In the genomic region with DNA sequence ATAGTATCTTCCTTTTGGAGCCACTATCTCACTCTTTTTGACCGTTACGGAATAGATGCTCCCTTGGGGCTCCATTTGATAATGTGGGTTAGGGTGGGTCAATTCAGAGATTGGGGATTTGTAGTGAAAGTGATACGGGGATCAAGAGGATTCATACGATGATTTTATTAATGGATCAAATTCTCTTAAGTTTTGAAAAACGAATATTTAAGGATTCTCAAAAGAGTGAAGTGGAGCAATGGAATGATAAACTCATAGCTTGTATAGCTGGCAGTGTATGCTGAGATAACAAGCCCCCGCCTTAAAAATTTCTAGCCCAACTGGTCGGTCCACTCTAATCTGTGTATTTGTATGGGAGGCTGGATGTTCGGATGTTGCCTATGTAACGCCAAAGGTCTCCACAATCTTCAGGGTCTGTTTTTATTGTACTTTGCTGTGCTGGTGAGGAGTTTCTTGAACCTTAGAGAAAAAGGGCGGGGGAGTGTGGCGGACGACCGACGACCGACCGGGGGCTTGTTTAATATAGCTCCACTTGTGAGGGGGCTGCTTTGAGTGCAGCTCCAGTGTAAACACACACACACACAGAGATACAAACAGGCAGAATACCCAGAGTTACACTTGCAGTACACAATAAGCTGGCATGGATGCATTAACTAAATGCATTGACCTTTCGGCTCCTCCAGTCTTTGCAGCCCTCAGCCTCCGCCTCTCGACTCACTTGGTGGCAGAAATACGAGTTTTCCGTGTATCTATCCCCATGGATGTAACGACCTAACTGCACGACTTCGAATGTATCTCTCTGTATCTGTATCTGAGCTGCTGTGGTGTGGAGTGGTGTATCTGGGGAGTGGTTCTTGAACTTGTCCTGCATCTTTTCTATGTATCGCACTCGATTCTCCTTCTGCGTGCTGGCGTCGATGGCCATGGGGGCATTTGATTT, we compare ENCODE assay signal across 2 fruit fly cellular contexts.
TF ChIP-seq lines count a peak whose summit lies in the region.

No protein-coding gene starts in this region.

TF ChIP-seq in whole organism, embryonic, 481 proteins besides CTCF, POLR2A, EP300 and RAD21 (continued from another document and continues in another):
- TF ChIP-seq nom (GFP tag; optimal IDR thresholded peaks at IDR 0.05; lab: Kevin White, UChicago): peak; percentile 9
- peak; percentile 28 for TF ChIP-seq CG17829 (tag; optimal IDR thresholded peaks at IDR 0.05; lab: Kevin White, UChicago)
- no peak for TF ChIP-seq Sry-β (GFP tag; optimal IDR thresholded peaks at IDR 0.05; lab: Kevin White, UChicago)
- TF ChIP-seq danr (GFP tag; IDR thresholded peaks at IDR 0.05; lab: Robert Waterston, UW): no peak
- TF ChIP-seq cad (GFP tag; optimal IDR thresholded peaks at IDR 0.05; lab: Kevin White, UChicago): no peak
- no peak for TF ChIP-seq CG2202 (tag; optimal IDR thresholded peaks at IDR 0.05; lab: Kevin White, UChicago)
- no peak for TF ChIP-seq CG8290 (GFP tag; optimal IDR thresholded peaks at IDR 0.05; lab: Kevin White, UChicago)
- TF ChIP-seq CG8290 (tag; optimal IDR thresholded peaks at IDR 0.05; lab: Kevin White, UChicago): no peak
- peak; percentile 43 for TF ChIP-seq Blimp-1 (GFP tag; optimal IDR thresholded peaks at IDR 0.05; lab: Kevin White, UChicago)
- TF ChIP-seq hbn (GFP tag; IDR thresholded peaks at IDR 0.05; lab: Robert Waterston, UW; ENCODE audit: partially characterized antibody): no peak
- TF ChIP-seq psq (GFP tag; optimal IDR thresholded peaks at IDR 0.05; lab: Kevin White, UChicago): no peak
- TF ChIP-seq en (GFP tag; optimal IDR thresholded peaks at IDR 0.05; lab: Kevin White, UChicago): no peak
- TF ChIP-seq usp (GFP tag; optimal IDR thresholded peaks at IDR 0.05; lab: Kevin White, UChicago): no peak
- no peak for TF ChIP-seq bab2 (GFP tag; optimal IDR thresholded peaks at IDR 0.05; lab: Kevin White, UChicago)
- TF ChIP-seq salm (tag; optimal IDR thresholded peaks at IDR 0.05; lab: Kevin White, UChicago): no peak
- no peak for TF ChIP-seq CG31224 (GFP tag; IDR thresholded peaks at IDR 0.05; lab: Robert Waterston, UW)
- TF ChIP-seq so (GFP tag; IDR thresholded peaks at IDR 0.05; lab: Robert Waterston, UW): no peak
- TF ChIP-seq NFAT (GFP tag; IDR thresholded peaks at IDR 0.05; lab: Robert Waterston, UW): no peak
- TF ChIP-seq CG15073 (GFP tag; optimal IDR thresholded peaks at IDR 0.05; lab: Kevin White, UChicago): no peak
- no peak for TF ChIP-seq mirr (GFP tag; optimal IDR thresholded peaks at IDR 0.05; lab: Kevin White, UChicago)
- peak; percentile 34 for TF ChIP-seq dmrt11E (tag; optimal IDR thresholded peaks at IDR 0.05; lab: Kevin White, UChicago)
- peak; percentile 32 for TF ChIP-seq CG18262 (tag; optimal IDR thresholded peaks at IDR 0.05; lab: Kevin White, UChicago)
- no peak for TF ChIP-seq tll (GFP tag; optimal IDR thresholded peaks at IDR 0.05; lab: Kevin White, UChicago)
- TF ChIP-seq Tbp (GFP tag; optimal IDR thresholded peaks at IDR 0.05; lab: Kevin White, UChicago): no peak
- TF ChIP-seq Xbp1 (GFP tag; optimal IDR thresholded peaks at IDR 0.05; lab: Kevin White, UChicago): no peak
- TF ChIP-seq Adf1 (GFP tag; IDR thresholded peaks at IDR 0.05; lab: Robert Waterston, UW): no peak
- TF ChIP-seq sima (GFP tag; optimal IDR thresholded peaks at IDR 0.05; lab: Kevin White, UChicago): no peak
- no peak for TF ChIP-seq H15 (GFP tag; IDR thresholded peaks at IDR 0.05; lab: Robert Waterston, UW)
- no peak for TF ChIP-seq esg (GFP tag; conservative IDR thresholded peaks at IDR 0.05; lab: Robert Waterston, UW)
- TF ChIP-seq CG2875 (GFP tag; optimal IDR thresholded peaks at IDR 0.05; lab: Kevin White, UChicago): no peak
- TF ChIP-seq nerfin-2 (GFP tag; IDR thresholded peaks at IDR 0.05; lab: Robert Waterston, UW; ENCODE audit: partially characterized antibody): no peak
- no peak for TF ChIP-seq NfI (GFP tag; optimal IDR thresholded peaks at IDR 0.05; lab: Kevin White, UChicago)
- TF ChIP-seq fu2 (GFP tag; optimal IDR thresholded peaks at IDR 0.05; lab: Kevin White, UChicago): no peak
- peak; percentile 18 for TF ChIP-seq CG33557 (GFP tag; optimal IDR thresholded peaks at IDR 0.05; lab: Kevin White, UChicago)
- no peak for TF ChIP-seq ssp (GFP tag; IDR thresholded peaks at IDR 0.05; lab: Robert Waterston, UW)
- no peak for TF ChIP-seq ham (GFP tag; IDR thresholded peaks at IDR 0.05; lab: Robert Waterston, UW)
- TF ChIP-seq CG4424 (GFP tag; optimal IDR thresholded peaks at IDR 0.05; lab: Kevin White, UChicago): no peak
- TF ChIP-seq CG6175 (GFP tag; IDR thresholded peaks at IDR 0.05; lab: Robert Waterston, UW): no peak
- TF ChIP-seq Lpt (GFP tag; optimal IDR thresholded peaks at IDR 0.05; lab: Kevin White, UChicago): no peak
- no peak for TF ChIP-seq CG11456 (GFP tag; IDR thresholded peaks at IDR 0.05; lab: Robert Waterston, UW)
- no peak for TF ChIP-seq CG18476 (GFP tag; optimal IDR thresholded peaks at IDR 0.05; lab: Kevin White, UChicago)
- no peak for TF ChIP-seq Six4 (GFP tag; optimal IDR thresholded peaks at IDR 0.05; lab: Kevin White, UChicago)
- TF ChIP-seq CG1529 (GFP tag; optimal IDR thresholded peaks at IDR 0.05; lab: Kevin White, UChicago): no peak
- TF ChIP-seq gsb (GFP tag; IDR thresholded peaks at IDR 0.05; lab: Robert Waterston, UW): no peak
- no peak for TF ChIP-seq fd102C (GFP tag; optimal IDR thresholded peaks at IDR 0.05; lab: Kevin White, UChicago)
- peak; percentile 49 to 79 for TF ChIP-seq bsh (GFP tag; optimal IDR thresholded peaks at IDR 0.05; lab: Kevin White, UChicago)
- TF ChIP-seq CG12219 (GFP tag; optimal IDR thresholded peaks at IDR 0.05; lab: Kevin White, UChicago): no peak
- TF ChIP-seq Drgx (GFP tag; IDR thresholded peaks at IDR 0.05; lab: Robert Waterston, UW): peak; percentile 18; the same call in 1 of the 2 replicates
- TF ChIP-seq sisA (GFP tag; IDR thresholded peaks at IDR 0.05; lab: Robert Waterston, UW): no peak
- TF ChIP-seq CG10959 (GFP tag; IDR thresholded peaks at IDR 0.05; lab: Robert Waterston, UW): no peak
- TF ChIP-seq CG13287 (GFP tag; IDR thresholded peaks at IDR 0.05; lab: Robert Waterston, UW; ENCODE audit: partially characterized antibody): no peak
- TF ChIP-seq Dbx (GFP tag; IDR thresholded peaks at IDR 0.05; lab: Robert Waterston, UW): no peak
- no peak for TF ChIP-seq Neu2 (GFP tag; optimal IDR thresholded peaks at IDR 0.05; lab: Kevin White, UChicago; ENCODE audit: borderline replicate concordance)
- no peak for TF ChIP-seq lilli (GFP tag; optimal IDR thresholded peaks at IDR 0.05; lab: Kevin White, UChicago)
- no peak for TF ChIP-seq CG12071 (GFP tag; optimal IDR thresholded peaks at IDR 0.05; lab: Kevin White, UChicago)
- TF ChIP-seq Atf-2 (GFP tag; optimal IDR thresholded peaks at IDR 0.05; lab: Kevin White, UChicago): no peak
- no peak for TF ChIP-seq CG34422 (GFP tag; IDR thresholded peaks at IDR 0.05; lab: Robert Waterston, UW)
- TF ChIP-seq pros (GFP tag; optimal IDR thresholded peaks at IDR 0.05; lab: Kevin White, UChicago): no peak
- no peak for TF ChIP-seq CrebB (tag; optimal IDR thresholded peaks at IDR 0.05; lab: Kevin White, UChicago)
- no peak for TF ChIP-seq pum (GFP tag; optimal IDR thresholded peaks at IDR 0.05; lab: Kevin White, UChicago)
- no peak for TF ChIP-seq CG2120 (GFP tag; optimal IDR thresholded peaks at IDR 0.05; lab: Kevin White, UChicago)
- no peak for TF ChIP-seq CG15696 (tag; optimal IDR thresholded peaks at IDR 0.05; lab: Kevin White, UChicago)
- no peak for TF ChIP-seq CG7556 (GFP tag; optimal IDR thresholded peaks at IDR 0.05; lab: Kevin White, UChicago)

TF ChIP-seq in whole organism, prepupa, 60 proteins besides CTCF, POLR2A, EP300 and RAD21 (continued from another document):
- TF ChIP-seq CG11294 (GFP tag; IDR thresholded peaks at IDR 0.05; lab: Robert Waterston, UW): no peak
- TF ChIP-seq CG6854 (GFP tag; optimal IDR thresholded peaks at IDR 0.05; lab: Kevin White, UChicago): no peak
- TF ChIP-seq salr (GFP tag; optimal IDR thresholded peaks at IDR 0.05; lab: Kevin White, UChicago): peak in 1 of 2 experiments; percentile 63
- peak; percentile 65 for TF ChIP-seq Sox14 (GFP tag; optimal IDR thresholded peaks at IDR 0.05; lab: Kevin White, UChicago)
- peak; percentile 32 for TF ChIP-seq achi (GFP tag; optimal IDR thresholded peaks at IDR 0.05; lab: Kevin White, UChicago)
- no peak for TF ChIP-seq CG8632 (GFP tag; optimal IDR thresholded peaks at IDR 0.05; lab: Kevin White, UChicago)
- TF ChIP-seq CG11902 (GFP tag; optimal IDR thresholded peaks at IDR 0.05; lab: Kevin White, UChicago): no peak
- peak; percentile 49 for TF ChIP-seq fd59A (GFP tag; optimal IDR thresholded peaks at IDR 0.05; lab: Kevin White, UChicago)
- peak; percentile 61 for TF ChIP-seq Eip78C (GFP tag; lab: Kevin White, UChicago)
- TF ChIP-seq esn (GFP tag; optimal IDR thresholded peaks at IDR 0.05; lab: Kevin White, UChicago): no peak
- TF ChIP-seq Eip75B (GFP tag; optimal IDR thresholded peaks at IDR 0.05; lab: Kevin White, UChicago): peak; percentile 52
- peak; percentile 44 for TF ChIP-seq spab (GFP tag; optimal IDR thresholded peaks at IDR 0.05; lab: Kevin White, UChicago)
- peak; percentile 70 for TF ChIP-seq Ets96B (tag; optimal IDR thresholded peaks at IDR 0.05; lab: Kevin White, UChicago)
- peak; percentile 40; the same call in 1 of the 2 replicates for TF ChIP-seq Gug (GFP tag; IDR thresholded peaks at IDR 0.05; lab: Robert Waterston, UW)
- peak; percentile 80 for TF ChIP-seq CG8119 (GFP tag; IDR thresholded peaks at IDR 0.05; lab: Robert Waterston, UW)
- TF ChIP-seq CG3032 (tag; optimal IDR thresholded peaks at IDR 0.05; lab: Kevin White, UChicago): peak; percentile 63
- TF ChIP-seq OdsH (GFP tag; optimal IDR thresholded peaks at IDR 0.05; lab: Kevin White, UChicago): peak; percentile 34
